Fruit fly (Drosophila melanogaster): ENCODE data around the gene CG31446.

The CG31446 gene

dm6 chr3R:15652632-15653248 is 40.1 kb upstream of the CG31446 start (continued):
- TF ChIP-seq E2f2 (GFP tag; IDR thresholded peaks at IDR 0.05) (no peak), Atf3 (GFP tag; optimal IDR thresholded peaks at IDR 0.05) (no peak), org-1 (GFP tag; optimal IDR thresholded peaks at IDR 0.05) (no peak), pita (GFP tag; optimal IDR thresholded peaks at IDR 0.05) (no peak), CG3995 (GFP tag; optimal IDR thresholded peaks at IDR 0.05) (no peak), p53 (GFP tag; optimal IDR thresholded peaks at IDR 0.05) (no peak), fd102C (GFP tag; optimal IDR thresholded peaks at IDR 0.05) (peak; percentile 41), bab2 (GFP tag; optimal IDR thresholded peaks at IDR 0.05) (no peak), cg (GFP tag; optimal IDR thresholded peaks at IDR 0.05) (no peak), ac (GFP tag; optimal IDR thresholded peaks at IDR 0.05) (peak; percentile 10), corto (GFP tag; optimal IDR thresholded peaks at IDR 0.05) (no peak), crol (GFP tag; IDR thresholded peaks at IDR 0.05) (no peak), dmrt11E (tag; optimal IDR thresholded peaks at IDR 0.05) (peak; percentile 91), CG1233 (GFP tag; optimal IDR thresholded peaks at IDR 0.05) (no peak), Adf1 (GFP tag; IDR thresholded peaks at IDR 0.05) (no peak), ttk (GFP tag; IDR thresholded peaks at IDR 0.05) (no peak), CG15514 (GFP tag; optimal IDR thresholded peaks at IDR 0.05) (no peak), Myb (GFP tag; optimal IDR thresholded peaks at IDR 0.05) (no peak), Hr78 (GFP tag; optimal IDR thresholded peaks at IDR 0.05) (no peak), CG30403 (GFP tag; optimal IDR thresholded peaks at IDR 0.05) (no peak), H2.0 (GFP tag; IDR thresholded peaks at IDR 0.05) (no peak), CG11560 (tag; IDR thresholded peaks at IDR 0.05) (no peak), abd-A (tag; optimal IDR thresholded peaks at IDR 0.05) (no peak), Hr39 (optimal IDR thresholded peaks at IDR 0.05) (no peak), twi (tag; optimal IDR thresholded peaks at IDR 0.05) (peak; percentile 19), exex (tag; optimal IDR thresholded peaks at IDR 0.05) (no peak), Med (GFP tag) (peak; percentile 63), Sin3A (optimal IDR thresholded peaks at IDR 0.05) (no peak), CG12391 (tag; optimal IDR thresholded peaks at IDR 0.05) (peak; percentile 63), CG7556 (GFP tag; optimal IDR thresholded peaks at IDR 0.05) (peak; percentile 32), gcm (GFP tag; optimal IDR thresholded peaks at IDR 0.05) (peak; percentile 85), Jarid2 (GFP tag; optimal IDR thresholded peaks at IDR 0.05) (no peak), CG12219 (GFP tag; optimal IDR thresholded peaks at IDR 0.05) (no peak), CG10431 (GFP tag; optimal IDR thresholded peaks at IDR 0.05) (no peak), run (tag; optimal IDR thresholded peaks at IDR 0.05) (no peak), CG12744 (GFP tag; optimal IDR thresholded peaks at IDR 0.05) (no peak), HLHmδ (GFP tag; optimal IDR thresholded peaks at IDR 0.05) (no peak), CG1602 (GFP tag; optimal IDR thresholded peaks at IDR 0.05) (peak; percentile 5), CrebB (tag; optimal IDR thresholded peaks at IDR 0.05) (no peak), TFAM (GFP tag; optimal IDR thresholded peaks at IDR 0.05) (no peak), tgo (GFP tag; IDR thresholded peaks at IDR 0.05) (no peak), CG4617 (GFP tag; optimal IDR thresholded peaks at IDR 0.05; ENCODE audit: borderline replicate concordance) (no peak), hth (optimal IDR thresholded peaks at IDR 0.05) (no peak), CG14014 (GFP tag; IDR thresholded peaks at IDR 0.05) (no peak), D (optimal IDR thresholded peaks at IDR 0.05) (no peak), D (GFP tag; optimal IDR thresholded peaks at IDR 0.05) (peak; percentile 55), YL-1 (GFP tag; optimal IDR thresholded peaks at IDR 0.05) (no peak), fd96Cb (tag; optimal IDR thresholded peaks at IDR 0.05) (peak; percentile 71), CG6791 (GFP tag; IDR thresholded peaks at IDR 0.05; ENCODE audit: partially characterized antibody) (no peak), Dfd (GFP tag; optimal IDR thresholded peaks at IDR 0.05) (no peak), sd (tag; optimal IDR thresholded peaks at IDR 0.05) (no peak), Hmr (GFP tag; optimal IDR thresholded peaks at IDR 0.05) (no peak)

All from whole organism, embryonic.